Fruit fly (Drosophila melanogaster) whole organism, adult: ENCODE results near the gene Boh2.

Experiments used
- CG5204 ChIP-seq: fragments of 200-800 bp; sonication (Bioruptor generic); optimal IDR thresholded peaks from 2 replicates; lab custom pipeline; 2016; ENCODE audit warnings: missing biosample characterization, missing genetic modification characterization
- CG7045 ChIP-seq: fragments of 200-800 bp; sonication (Bioruptor generic); optimal IDR thresholded peaks from 2 replicates; lab custom pipeline; 2017; ENCODE audit warnings: missing biosample characterization, mild to moderate bottlenecking, missing genetic modification characterization
- bab1 ChIP-seq: fragments of 200-800 bp; sonication (Bioruptor generic); optimal IDR thresholded peaks from 3 replicates; lab custom pipeline; 2019; ENCODE audit warnings: missing biosample characterization, mild to moderate bottlenecking, missing genetic modification characterization, moderate library complexity
- ovo ChIP-seq: fragments of 200-800 bp; sonication (Bioruptor generic); optimal IDR thresholded peaks from 2 replicates; lab custom pipeline; 2016; ENCODE audit warnings: missing biosample characterization, missing genetic modification characterization
- pad ChIP-seq: fragments of 200-800 bp; sonication (Bioruptor generic); optimal IDR thresholded peaks from 3 replicates; lab custom pipeline; 2017; ENCODE audit warnings: missing biosample characterization, missing genetic modification characterization, mild to moderate bottlenecking, moderate library complexity, missing genetic modification reagents
- tj ChIP-seq: fragments of 200-800 bp; sonication (Bioruptor generic); optimal IDR thresholded peaks from 3 replicates; lab custom pipeline; 2017; ENCODE audit warnings: missing biosample characterization, mild to moderate bottlenecking, missing genetic modification characterization, moderate library complexity
- toe ChIP-seq: fragments of 200-800 bp; sonication (Bioruptor generic); optimal IDR thresholded peaks from 2 replicates; lab custom pipeline; 2016; ENCODE audit warnings: missing biosample characterization, missing genetic modification characterization

dm6 chr2L:11200734-11201133, 21.9 kb downstream of the Boh2 start:
- no peak for TF ChIP-seq bab1 (GFP tag; lab: Kevin White, UChicago)
- TF ChIP-seq CG5204 = no peak
- no peak for TF ChIP-seq pad (GFP tag; lab: Kevin White, UChicago)
- no peak for TF ChIP-seq tj (GFP tag; lab: Kevin White, UChicago)
- TF ChIP-seq CG7045 (GFP tag; lab: Kevin White, UChicago) = no peak
- no peak for TF ChIP-seq ovo (GFP tag; lab: Kevin White, UChicago)
- TF ChIP-seq toe (GFP tag; lab: Kevin White, UChicago) = no peak
